Worm (Caenorhabditis elegans) whole organism, late embryonic: ENCODE measurements around the gene ula-1.

Experiments used
- F13H6.1 ChIP-seq: sonication (generic microtip); optimal IDR thresholded peaks from 2 replicates; lab custom pipeline; 2016; ENCODE audit warnings: missing genetic modification characterization, missing compliant biosample characterization
- K02D7.2 ChIP-seq: sonication (generic microtip); optimal IDR thresholded peaks from 2 replicates; lab custom pipeline; 2017; ENCODE audit warnings: mild to moderate bottlenecking, missing genetic modification characterization, missing compliant biosample characterization
- K09A11.1 ChIP-seq: sonication (generic microtip); optimal IDR thresholded peaks from 2 replicates; lab custom pipeline; 2017; ENCODE audit warnings: antibody characterized with exemption, mild to moderate bottlenecking, missing genetic modification characterization, missing compliant biosample characterization; ENCODE audit not compliant: insufficient read depth
- Y22D7AL.16 ChIP-seq: sonication (generic microtip); optimal IDR thresholded peaks from 2 replicates; lab custom pipeline; 2016; ENCODE audit warnings: missing genetic modification characterization, missing compliant biosample characterization
- ama-1 ChIP-seq: fragments of 150-350 bp; optimal IDR thresholded peaks from 2 replicates; lab custom pipeline; 2014
- ceh-19 ChIP-seq: fragments of 200-800 bp; sonication (Bioruptor generic); optimal IDR thresholded peaks from 2 replicates; lab custom pipeline; 2018; ENCODE audit warnings: mild to moderate bottlenecking, missing genetic modification characterization, missing compliant biosample characterization
- ceh-2 ChIP-seq: sonication (generic microtip); optimal IDR thresholded peaks from 2 replicates; lab custom pipeline; 2016; ENCODE audit warnings: missing genotype, missing genetic modification characterization, missing compliant biosample characterization
- ceh-34 ChIP-seq: sonication (generic microtip); optimal IDR thresholded peaks from 2 replicates; lab custom pipeline; 2016; ENCODE audit warnings: mild to moderate bottlenecking, missing genetic modification characterization, missing compliant biosample characterization
- ceh-48 ChIP-seq: sonication (generic microtip); optimal IDR thresholded peaks from 2 replicates; lab custom pipeline; 2016; ENCODE audit warnings: missing genetic modification characterization, inconsistent platforms, missing compliant biosample characterization
- ceh-6 ChIP-seq: fragments of 200-800 bp; sonication (Bioruptor generic); optimal IDR thresholded peaks from 2 replicates; lab custom pipeline; 2018; ENCODE audit warnings: mild to moderate bottlenecking, missing genetic modification characterization, missing compliant biosample characterization
- ceh-9 ChIP-seq: sonication (generic microtip); optimal IDR thresholded peaks from 2 replicates; lab custom pipeline; 2016; ENCODE audit warnings: mild to moderate bottlenecking, missing genetic modification characterization, inconsistent platforms, missing compliant biosample characterization
- dve-1 ChIP-seq: sonication (generic microtip); optimal IDR thresholded peaks from 2 replicates; lab custom pipeline; 2017; ENCODE audit warnings: antibody characterized with exemption, mild to moderate bottlenecking, missing genetic modification characterization, missing compliant biosample characterization
- elt-2 ChIP-seq: sonication (generic microtip); optimal IDR thresholded peaks from 2 replicates; lab custom pipeline; 2016; ENCODE audit warnings: missing genetic modification reagents, missing genetic modification characterization, missing compliant biosample characterization
- elt-4 ChIP-seq: sonication (generic microtip); optimal IDR thresholded peaks from 2 replicates; lab custom pipeline; 2016; ENCODE audit warnings: missing genetic modification characterization, missing compliant biosample characterization
- ets-4 ChIP-seq: sonication (generic microtip); optimal IDR thresholded peaks from 2 replicates; lab custom pipeline; 2016; ENCODE audit warnings: missing genetic modification characterization, missing compliant biosample characterization
- fkh-6 ChIP-seq: sonication (generic microtip); optimal IDR thresholded peaks from 2 replicates; lab custom pipeline; 2016; ENCODE audit warnings: missing genetic modification characterization, missing compliant biosample characterization
- gmeb-2 ChIP-seq: sonication (generic microtip); optimal IDR thresholded peaks from 2 replicates; lab custom pipeline; 2016; ENCODE audit warnings: missing genetic modification characterization, inconsistent platforms, missing compliant biosample characterization
- hlh-15 ChIP-seq: sonication (generic microtip); optimal IDR thresholded peaks from 2 replicates; lab custom pipeline; 2016; ENCODE audit warnings: missing genetic modification characterization, missing compliant biosample characterization
- hlh-30 ChIP-seq: sonication (generic microtip); optimal IDR thresholded peaks from 2 replicates; lab custom pipeline; 2017; ENCODE audit warnings: antibody characterized with exemption, missing genetic modification characterization, missing compliant biosample characterization; ENCODE audit not compliant: insufficient read depth
- lin-11 ChIP-seq: fragments of 200-800 bp; sonication (Bioruptor generic); optimal IDR thresholded peaks from 2 replicates; lab custom pipeline; 2018; ENCODE audit warnings: mild to moderate bottlenecking, missing genetic modification characterization, missing compliant biosample characterization
- mec-3 ChIP-seq: sonication (generic microtip); optimal IDR thresholded peaks from 2 replicates; lab custom pipeline; 2016; ENCODE audit warnings: borderline replicate concordance, missing genetic modification characterization, missing compliant biosample characterization
- nhr-11 ChIP-seq: fragments of 150-350 bp; optimal IDR thresholded peaks from 2 replicates; lab custom pipeline; 2014; ENCODE audit warnings: missing biosample characterization, missing genetic modification characterization
- nhr-232 ChIP-seq: sonication (generic microtip); optimal IDR thresholded peaks from 2 replicates; lab custom pipeline; 2016; ENCODE audit warnings: missing genetic modification characterization, missing compliant biosample characterization
- pag-3 ChIP-seq: sonication (generic microtip); optimal IDR thresholded peaks from 2 replicates; lab custom pipeline; 2016; ENCODE audit warnings: missing compliant biosample characterization, missing genetic modification characterization, borderline replicate concordance
- pat-9 ChIP-seq: fragments of 200-800 bp; sonication (Bioruptor generic); optimal IDR thresholded peaks from 2 replicates; lab custom pipeline; 2018; ENCODE audit warnings: mild to moderate bottlenecking, missing genetic modification characterization, moderate library complexity, missing compliant biosample characterization
- pax-1 ChIP-seq: fragments of 150-350 bp; optimal IDR thresholded peaks from 2 replicates; lab custom pipeline; 2014; ENCODE audit warnings: missing biosample characterization, missing genetic modification characterization
- pha-4 ChIP-seq: fragments of 150-350 bp; optimal IDR thresholded peaks from 2 replicates; lab custom pipeline; 2018; ENCODE audit warnings: missing biosample characterization, missing genetic modification reagents, missing genetic modification characterization
- pqm-1 ChIP-seq: sonication (generic microtip); optimal IDR thresholded peaks from 2 replicates; lab custom pipeline; 2016; ENCODE audit warnings: missing genetic modification characterization, missing compliant biosample characterization
- ref-2 ChIP-seq: sonication (generic microtip); optimal IDR thresholded peaks from 2 replicates; lab custom pipeline; 2016; ENCODE audit warnings: missing genetic modification characterization, missing compliant biosample characterization
- sox-2 ChIP-seq: fragments of 200-800 bp; sonication (Bioruptor generic); IDR thresholded peaks from 2 replicates; pipeline ENCODE4 v1.3.6; 2022; ENCODE audit warnings: missing genetic modification reagents, missing genetic modification characterization, missing compliant biosample characterization
- tbx-2 ChIP-seq: sonication (generic microtip); optimal IDR thresholded peaks from 2 replicates; lab custom pipeline; 2016; ENCODE audit warnings: missing genetic modification characterization, missing compliant biosample characterization
- tbx-7 ChIP-seq: sonication (generic microtip); optimal IDR thresholded peaks from 2 replicates; lab custom pipeline; 2016; ENCODE audit warnings: missing genotype, missing genetic modification characterization, missing compliant biosample characterization
- ttx-3 ChIP-seq: sonication (generic microtip); optimal IDR thresholded peaks from 2 replicates; lab custom pipeline; 2016; ENCODE audit warnings: missing genetic modification reagents, missing genetic modification characterization, missing compliant biosample characterization
- unc-3 ChIP-seq, 2 experiments: fragments of 200-800 bp in 1 of 2; sonication (Bioruptor generic) in 1 of 2; sonication (generic microtip) in 1 of 2; conservative IDR thresholded peaks in 1 of 2; optimal IDR thresholded peaks in 1 of 2; 2 replicates each; pipeline versions ENCODE4 v1.3.6 to Lab custom; 2016 to 2022; ENCODE audit warnings: missing compliant biosample characterization in 2 of 2, missing genetic modification characterization in 2 of 2, missing genetic modification reagents in 1 of 2
- unc-42 ChIP-seq: sonication (generic microtip); optimal IDR thresholded peaks from 2 replicates; lab custom pipeline; 2016; ENCODE audit warnings: missing genotype, missing genetic modification characterization, missing compliant biosample characterization
- unc-55 ChIP-seq: sonication (generic microtip); optimal IDR thresholded peaks from 2 replicates; lab custom pipeline; 2017; ENCODE audit warnings: missing biosample characterization, missing genetic modification reagents, missing genetic modification characterization
- zip-5 ChIP-seq: sonication (generic microtip); optimal IDR thresholded peaks from 2 replicates; lab custom pipeline; 2016; ENCODE audit warnings: missing genetic modification characterization, missing compliant biosample characterization

The ula-1 gene

DNA sequence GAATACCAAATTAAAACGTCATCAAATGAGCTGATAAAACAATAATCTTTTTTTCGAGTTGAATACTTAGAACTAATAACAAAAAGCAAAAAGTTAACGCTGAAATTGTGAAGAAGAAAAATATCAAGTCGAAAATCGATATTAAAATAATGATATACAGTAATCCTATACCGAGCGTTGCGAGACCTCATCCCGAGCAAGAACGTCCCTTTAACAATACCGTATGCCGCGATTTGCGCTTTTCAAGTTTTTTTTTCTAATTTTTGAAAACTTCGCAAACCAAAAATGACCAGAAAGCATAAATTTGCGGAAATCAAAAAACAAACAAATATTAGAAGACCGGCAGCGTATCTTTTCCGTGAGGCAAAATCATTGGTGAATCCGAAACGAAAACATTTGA, 29.1 kb downstream of the ula-1 start, which contains the start of gene F26F4.5:
Gene F26F4.5, minus strand, starts transcription at position 256 of the 400 bp plus-strand sequence.
- TF ChIP-seq zip-5 (tag; lab: Kevin White, UChicago) (no peak), ref-2 (tag; lab: Kevin White, UChicago) (no peak), ceh-34 (tag; lab: Kevin White, UChicago) (no peak), pax-1 (tag; lab: Kevin White, UChicago) (no peak), ets-4 (no peak)

DNA sequence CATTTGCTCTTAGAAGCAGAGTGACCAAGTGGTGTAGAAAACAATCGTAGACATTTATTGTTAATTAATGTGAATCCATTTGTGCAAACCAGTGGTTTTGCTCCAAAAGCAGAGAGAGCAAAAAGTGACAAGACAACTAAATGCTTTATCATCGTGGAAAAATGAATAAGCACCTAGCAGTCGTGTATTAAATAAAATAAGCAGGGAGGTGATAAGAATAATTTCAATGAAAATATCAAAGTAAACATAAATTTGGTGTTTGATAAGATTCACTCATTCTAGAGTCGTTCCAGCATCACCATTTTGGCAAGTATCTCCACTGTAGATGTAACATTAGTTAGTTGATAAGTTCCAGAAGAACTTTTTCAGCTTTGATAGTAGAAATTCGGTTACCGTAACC, 32.8 kb downstream of the ula-1 start, which contains the start of gene clec-6:
Gene clec-6, minus strand, starts transcription at position 154 of the 400 bp plus-strand sequence.
- TF ChIP-seq ceh-6 (GFP tag; lab: Kevin White, UChicago) (no peak), dve-1 (tag; lab: Kevin White, UChicago) (no peak), ets-4 (no peak), fkh-6 (tag; lab: Kevin White, UChicago) (no peak), K09A11.1 (tag; lab: Kevin White, UChicago) (no peak), pax-1 (tag; lab: Kevin White, UChicago) (no peak), ceh-9 (tag; lab: Kevin White, UChicago) (no peak), gmeb-2 (no peak), ama-1 (no peak), ceh-34 (tag; lab: Kevin White, UChicago) (no peak), zip-5 (tag; lab: Kevin White, UChicago) (no peak), Y22D7AL.16 (tag; lab: Kevin White, UChicago) (no peak), mec-3 (tag; lab: Kevin White, UChicago) (no peak)

DNA sequence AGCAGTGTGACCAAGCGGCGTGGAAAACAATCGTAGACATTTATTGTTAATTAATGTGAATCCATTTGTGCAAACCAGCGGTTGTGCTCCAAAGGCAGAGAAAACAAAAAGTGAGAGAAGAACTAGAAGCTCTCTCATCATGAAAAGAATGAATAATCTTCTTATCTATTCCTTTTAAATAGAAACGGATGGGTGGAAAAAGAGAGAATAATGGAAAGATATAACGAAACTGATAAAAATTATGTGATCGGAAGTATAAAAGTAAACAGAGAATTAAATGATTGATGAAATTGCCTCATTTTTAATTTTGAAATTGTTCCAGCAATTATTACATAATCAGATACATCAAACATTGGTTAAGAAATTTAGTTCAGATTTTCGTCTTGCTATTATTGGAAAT, 36.7 kb downstream of the ula-1 start, which contains the start of gene clec-5:
Gene clec-5, minus strand, starts transcription at position 178 of the 400 bp plus-strand sequence.
- TF ChIP-seq hlh-15 (tag; lab: Kevin White, UChicago) (no peak), pqm-1 (tag; lab: Kevin White, UChicago) (no peak), ceh-34 (tag; lab: Kevin White, UChicago) (no peak), fkh-6 (tag; lab: Kevin White, UChicago) (no peak), ceh-48 (no peak), K02D7.2 (tag; lab: Kevin White, UChicago) (no peak), K09A11.1 (tag; lab: Kevin White, UChicago) (no peak), ceh-19 (GFP tag; lab: Kevin White, UChicago) (no peak), ttx-3 (tag; lab: Kevin White, UChicago) (no peak), nhr-232 (tag; lab: Kevin White, UChicago) (no peak), F13H6.1 (tag; lab: Kevin White, UChicago) (no peak), nhr-11 (no peak), ceh-2 (tag; lab: Kevin White, UChicago) (no peak), tbx-7 (tag; lab: Kevin White, UChicago) (no peak), pat-9 (tag; lab: Kevin White, UChicago) (no peak), tbx-2 (no peak), unc-3 (GFP tag; conservative IDR thresholded peaks at IDR 0.05; lab: Robert Waterston, UW) (no peak), unc-3 (tag; optimal IDR thresholded peaks at IDR 0.05; lab: Kevin White, UChicago) (no peak), ama-1 (no peak), elt-2 (tag; lab: Kevin White, UChicago) (no peak)

DNA sequence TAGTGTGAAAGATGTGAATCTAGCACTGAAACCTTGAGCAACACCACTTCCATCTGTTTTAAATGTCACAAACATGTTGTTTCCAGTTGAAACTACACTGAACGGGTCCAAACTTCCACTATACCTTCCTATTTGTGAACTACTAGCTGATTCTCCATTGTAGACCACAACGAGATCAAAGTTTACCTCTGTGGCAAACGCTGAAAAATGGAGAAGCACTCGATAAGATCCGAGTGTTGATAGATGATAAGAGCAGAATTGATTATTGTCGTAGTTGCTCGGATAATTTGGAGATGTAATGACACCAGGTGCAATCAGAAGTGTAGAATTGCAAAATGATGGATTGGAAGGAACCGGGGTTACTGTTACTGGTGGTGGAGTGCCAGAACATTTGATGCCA, 38.2 kb downstream of the ula-1 start:
- TF ChIP-seq elt-4 (tag; lab: Kevin White, UChicago): no peak
- no peak for TF ChIP-seq ets-4
- TF ChIP-seq lin-11 (tag; lab: Kevin White, UChicago): no peak
- TF ChIP-seq hlh-30: no peak
- TF ChIP-seq sox-2 (GFP tag; lab: Robert Waterston, UW): no peak
- no peak for TF ChIP-seq Y22D7AL.16 (tag; lab: Kevin White, UChicago)
- no peak for TF ChIP-seq mec-3 (tag; lab: Kevin White, UChicago)
- TF ChIP-seq elt-2 (tag; lab: Kevin White, UChicago): no peak
- no peak for TF ChIP-seq unc-55 (GFP tag; lab: Kevin White, UChicago)
- no peak for TF ChIP-seq unc-42 (tag; lab: Kevin White, UChicago)
- TF ChIP-seq pha-4 (tag; lab: Kevin White, UChicago): no peak
- TF ChIP-seq pax-1 (tag; lab: Kevin White, UChicago): no peak
- no peak for TF ChIP-seq ceh-48
- TF ChIP-seq pag-3: no peak
